Fruit fly (Drosophila melanogaster): ENCODE results near the gene CG9377.

CG9377 gene

dm6 chr2L:13370762-13371161 is 9.4 kb upstream of the CG9377 start, which contains the start of gene ND-B22 (continued):
- TF ChIP-seq YL-1 (GFP tag; optimal IDR thresholded peaks at IDR 0.05) (peak; percentile 84), CG12942 (GFP tag; optimal IDR thresholded peaks at IDR 0.05) (peak; percentile 24), CG7271 (tag; optimal IDR thresholded peaks at IDR 0.05) (no peak), sob (GFP tag; IDR thresholded peaks at IDR 0.05) (peak; percentile 66), Dek (tag; optimal IDR thresholded peaks at IDR 0.05) (peak; percentile 34), CG4730 (GFP tag; IDR thresholded peaks at IDR 0.05) (no peak), CG8089 (GFP tag; optimal IDR thresholded peaks at IDR 0.05) (no peak), CG1529 (GFP tag; optimal IDR thresholded peaks at IDR 0.05) (no peak), z (GFP tag; IDR thresholded peaks at IDR 0.05) (no peak), CG10979 (tag; optimal IDR thresholded peaks at IDR 0.05) (peak; percentile 22), unc-4 (GFP tag; IDR thresholded peaks at IDR 0.05; ENCODE audit: partially characterized antibody) (no peak), Taf1 (GFP tag; IDR thresholded peaks at IDR 0.05) (no peak), CG9817 (tag; optimal IDR thresholded peaks at IDR 0.05) (peak; percentile 40), esg (GFP tag; conservative IDR thresholded peaks at IDR 0.05) (no peak), CG17802 (tag; optimal IDR thresholded peaks at IDR 0.05) (peak; percentile 32), CG17186 (GFP tag; optimal IDR thresholded peaks at IDR 0.05) (no peak), CG7745 (tag; optimal IDR thresholded peaks at IDR 0.05) (no peak), Awh (GFP tag; IDR thresholded peaks at IDR 0.05) (no peak), ase (GFP tag; IDR thresholded peaks at IDR 0.05) (no peak), Dad (GFP tag; optimal IDR thresholded peaks at IDR 0.05) (peak; percentile 50), CG6654 (GFP tag; optimal IDR thresholded peaks at IDR 0.05) (no peak), CG14860 (GFP tag; IDR thresholded peaks at IDR 0.05; ENCODE audit: partially characterized antibody) (no peak), Dref (GFP tag; IDR thresholded peaks at IDR 0.05) (0 out of 2 replicates have a peak, but pooled peaks have one; percentile 24), CG1792 (GFP tag; optimal IDR thresholded peaks at IDR 0.05) (no peak), hb (GFP tag; IDR thresholded peaks at IDR 0.05; ENCODE audit: partially characterized antibody) (0 out of 3 replicates have a peak, but pooled peaks have one; percentile 28), Bteb2 (GFP tag; optimal IDR thresholded peaks at IDR 0.05) (peak; percentile 8), CG11093 (GFP tag; IDR thresholded peaks at IDR 0.05) (no peak), ems (GFP tag; optimal IDR thresholded peaks at IDR 0.05) (peak; percentile 26), Nf-YC (tag; optimal IDR thresholded peaks at IDR 0.05) (peak; percentile 47), sim (GFP tag; IDR thresholded peaks at IDR 0.05) (no peak), CG15011 (GFP tag; optimal IDR thresholded peaks at IDR 0.05) (no peak), zf30C (GFP tag; optimal IDR thresholded peaks at IDR 0.05) (no peak), CG9215 (GFP tag; IDR thresholded peaks at IDR 0.05) (no peak), CG18476 (GFP tag; optimal IDR thresholded peaks at IDR 0.05) (peak; percentile 1), pho (GFP tag; optimal IDR thresholded peaks at IDR 0.05) (no peak), CG13775 (GFP tag; optimal IDR thresholded peaks at IDR 0.05) (no peak), schlank (tag; optimal IDR thresholded peaks at IDR 0.05) (no peak), odd (GFP tag; optimal IDR thresholded peaks at IDR 0.05) (peak; percentile 32), CG3281 (GFP tag; optimal IDR thresholded peaks at IDR 0.05) (peak; percentile 56), pnt (GFP tag; optimal IDR thresholded peaks at IDR 0.05) (no peak), CG3065 (GFP tag; optimal IDR thresholded peaks at IDR 0.05) (no peak), sima (GFP tag; optimal IDR thresholded peaks at IDR 0.05) (no peak), CG4360 (GFP tag; IDR thresholded peaks at IDR 0.05) (peak; percentile 97), CG16813 (GFP tag; IDR thresholded peaks at IDR 0.05; ENCODE audit: partially characterized antibody) (peak; percentile 21; the same call in 1 of the 3 replicates), CG10462 (GFP tag; optimal IDR thresholded peaks at IDR 0.05) (no peak), Ssrp (tag; optimal IDR thresholded peaks at IDR 0.05) (peak; percentile 6), Xbp1 (GFP tag; optimal IDR thresholded peaks at IDR 0.05) (peak; percentile 55), Hand (GFP tag; optimal IDR thresholded peaks at IDR 0.05) (no peak), crp (GFP tag; optimal IDR thresholded peaks at IDR 0.05) (peak in 1 of 2 experiments; percentile 74), CG3407 (GFP tag; optimal IDR thresholded peaks at IDR 0.05) (peak; percentile 26), CG13424 (tag; optimal IDR thresholded peaks at IDR 0.05) (no peak)

Measured in whole organism, embryonic.